Worm (Caenorhabditis elegans): ENCODE results near the gene nas-31.

nas-31 gene

ce11 chrV:10871457-10871861 is 50.2 kb downstream of the nas-31 start (continued):
- TF ChIP-seq mdl-1 (tag; optimal IDR thresholded peaks at IDR 0.05) (peak; percentile 91 to 96), dmd-4 (tag; optimal IDR thresholded peaks at IDR 0.05) (no peak), lin-13 (GFP tag; optimal IDR thresholded peaks at IDR 0.05) (peak; percentile 66), blmp-1 (tag; optimal IDR thresholded peaks at IDR 0.05; ENCODE audit: insufficient read depth) (peak; percentile 76), ztf-11 (tag; optimal IDR thresholded peaks at IDR 0.05) (no peak), nhr-129 (tag; optimal IDR thresholded peaks at IDR 0.05) (peak; percentile 93), nhr-11 (tag; optimal IDR thresholded peaks at IDR 0.05) (peak; percentile 46), zag-1 (tag; optimal IDR thresholded peaks at IDR 0.05) (peak; percentile 88), F13H6.1 (tag; optimal IDR thresholded peaks at IDR 0.05) (peak; percentile 95), fos-1 (tag; optimal IDR thresholded peaks at IDR 0.05) (peak; percentile 86), Y55F3AM.14 (GFP tag; optimal IDR thresholded peaks at IDR 0.05) (peak; percentile 99)

ce11 chrV:10870050-10870449 is 51.6 kb downstream of the nas-31 start:
- TF ChIP-seq elt-1 (tag; optimal IDR thresholded peaks at IDR 0.05) = no peak
- no peak for TF ChIP-seq nhr-237 (tag; optimal IDR thresholded peaks at IDR 0.05)
- no peak for TF ChIP-seq lin-39 (tag; optimal IDR thresholded peaks at IDR 0.05)
- peak; percentile 64 for TF ChIP-seq nhr-129 (tag; optimal IDR thresholded peaks at IDR 0.05)
- TF ChIP-seq nhr-12 (tag; optimal IDR thresholded peaks at IDR 0.05) = no peak
- TF ChIP-seq fos-1 (tag; optimal IDR thresholded peaks at IDR 0.05) = peak; percentile 24
- TF ChIP-seq mdl-1 (tag; optimal IDR thresholded peaks at IDR 0.05) = no peak
- no peak for TF ChIP-seq ztf-4 (tag; optimal IDR thresholded peaks at IDR 0.05)
- TF ChIP-seq sma-9 (GFP tag; optimal IDR thresholded peaks at IDR 0.05) = peak; percentile 8
- TF ChIP-seq sma-9 (tag; optimal IDR thresholded peaks at IDR 0.05) = no peak

Measured in whole organism, L2 larva.